Worm (Caenorhabditis elegans) whole organism, L2 larva: Measurements from ENCODE around the gene age-1.

Experiments used
- C34F6.9 ChIP-seq: fragments of 150-350 bp; optimal IDR thresholded peaks from 2 replicates; lab custom pipeline; 2014; ENCODE audit warnings: missing biosample characterization, missing genetic modification characterization
- F13H6.1 ChIP-seq: sonication (generic microtip); optimal IDR thresholded peaks from 2 replicates; lab custom pipeline; 2016; ENCODE audit warnings: missing genetic modification characterization, missing compliant biosample characterization
- R02D3.7 ChIP-seq: fragments of 150-350 bp; optimal IDR thresholded peaks from 2 replicates; lab custom pipeline; 2014; ENCODE audit warnings: missing biosample characterization, missing genetic modification characterization
- ZK546.5 ChIP-seq: sonication (generic microtip); optimal IDR thresholded peaks from 2 replicates; lab custom pipeline; 2017; ENCODE audit warnings: missing biosample characterization, missing genetic modification characterization
- alr-1 ChIP-seq: fragments of 150-350 bp; optimal IDR thresholded peaks from 2 replicates; lab custom pipeline; 2014; ENCODE audit warnings: missing biosample characterization, missing genetic modification characterization
- crh-2 ChIP-seq: sonication (generic microtip); optimal IDR thresholded peaks from 2 replicates; lab custom pipeline; 2017; ENCODE audit warnings: missing biosample characterization, missing genetic modification characterization
- egl-27 ChIP-seq: sonication (generic microtip); optimal IDR thresholded peaks from 3 replicates; lab custom pipeline; 2017; ENCODE audit warnings: missing biosample characterization, missing genetic modification reagents, missing genetic modification characterization
- elt-1 ChIP-seq: fragments of 150-350 bp; optimal IDR thresholded peaks from 2 replicates; lab custom pipeline; 2014; ENCODE audit warnings: missing biosample characterization, missing genetic modification characterization
- elt-3 ChIP-seq: sonication (generic microtip); optimal IDR thresholded peaks from 2 replicates; lab custom pipeline; 2017; ENCODE audit warnings: missing biosample characterization, missing genetic modification characterization
- fos-1 ChIP-seq: fragments of 150-350 bp; optimal IDR thresholded peaks from 2 replicates; lab custom pipeline; 2014; ENCODE audit warnings: missing biosample characterization, missing genetic modification characterization
- lin-11 ChIP-seq: fragments of 150-350 bp; sonication (generic microtip); optimal IDR thresholded peaks from 2 replicates; lab custom pipeline; 2014; ENCODE audit warnings: missing biosample characterization, missing genetic modification characterization, inconsistent platforms, mixed read lengths
- lin-39 ChIP-seq: fragments of 150-350 bp; optimal IDR thresholded peaks from 2 replicates; lab custom pipeline; 2014; ENCODE audit warnings: missing biosample characterization, missing genetic modification reagents, missing genetic modification characterization
- lsy-2 ChIP-seq, 2 experiments: fragments of 150-350 bp in 1 of 2; sonication (generic microtip) in 1 of 2; optimal IDR thresholded peaks; 2 replicates each; lab custom pipeline; 2014 to 2017; ENCODE audit warnings: missing biosample characterization in 2 of 2, missing genetic modification characterization in 2 of 2
- mdl-1 ChIP-seq, 2 experiments: fragments of 150-350 bp in 1 of 2; sonication (generic microtip) in 1 of 2; optimal IDR thresholded peaks; 2 replicates each; lab custom pipeline; 2017; ENCODE audit warnings: missing biosample characterization in 2 of 2, missing genetic modification characterization in 2 of 2
- nhr-11 ChIP-seq: fragments of 150-350 bp; optimal IDR thresholded peaks from 2 replicates; lab custom pipeline; 2014; ENCODE audit warnings: missing biosample characterization, missing genetic modification characterization
- nhr-23 ChIP-seq: fragments of 150-350 bp; optimal IDR thresholded peaks from 2 replicates; lab custom pipeline; 2014; ENCODE audit warnings: missing biosample characterization, missing genetic modification reagents, missing genetic modification characterization
- nhr-77 ChIP-seq: fragments of 150-350 bp; optimal IDR thresholded peaks from 2 replicates; lab custom pipeline; 2014; ENCODE audit warnings: missing biosample characterization, missing genetic modification characterization
- skn-1 ChIP-seq: sonication (generic microtip); optimal IDR thresholded peaks from 2 replicates; lab custom pipeline; 2017; ENCODE audit warnings: missing biosample characterization, missing genetic modification characterization
- sma-9 ChIP-seq, 2 experiments: fragments of 150-350 bp in 1 of 2; sonication (generic microtip) in 1 of 2; optimal IDR thresholded peaks; 2 replicates each; lab custom pipeline; 2014 to 2016; ENCODE audit warnings: missing genetic modification characterization in 2 of 2, mild to moderate bottlenecking in 1 of 2, missing biosample characterization in 1 of 2, missing compliant biosample characterization in 1 of 2, missing genetic modification reagents in 1 of 2, moderate library complexity in 1 of 2
- unc-39 ChIP-seq: fragments of 150-350 bp; optimal IDR thresholded peaks from 2 replicates; lab custom pipeline; 2014; ENCODE audit warnings: missing biosample characterization, missing genetic modification characterization
- unc-55 ChIP-seq: fragments of 150-350 bp; sonication (generic microtip); optimal IDR thresholded peaks from 3 replicates; lab custom pipeline; 2014; ENCODE audit warnings: missing biosample characterization, missing genetic modification reagents, missing genetic modification characterization
- ztf-11 ChIP-seq: sonication (generic microtip); optimal IDR thresholded peaks from 2 replicates; lab custom pipeline; 2017; ENCODE audit warnings: missing biosample characterization, missing genetic modification characterization

The age-1 gene

DNA sequence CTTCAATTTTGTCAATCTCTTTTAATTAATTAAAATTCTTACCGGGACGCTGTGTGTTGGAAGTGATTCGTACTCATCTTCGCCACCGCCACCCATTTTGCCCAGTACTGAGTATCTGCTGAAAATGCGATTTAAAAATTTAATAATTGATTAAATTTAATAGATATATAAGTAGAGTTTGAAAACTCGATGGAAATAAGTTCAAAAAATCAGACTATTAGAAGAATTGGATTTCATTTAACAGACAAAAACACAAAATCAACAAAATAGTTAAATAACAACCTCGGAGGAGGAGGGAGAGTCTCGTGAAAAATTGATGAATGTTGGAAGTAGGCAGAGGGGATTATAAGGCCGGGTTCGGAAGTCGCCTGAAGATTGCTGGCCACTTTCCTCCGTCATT lies 54.9 kb downstream of the age-1 start, which contains the start of gene mfn-1:
TSS of gene mfn-1 (minus strand) at position 101 of the 400 bp plus-strand sequence.
- TF ChIP-seq ZK546.5 (tag; lab: Kevin White, UChicago) (no peak), elt-1 (tag; lab: Kevin White, UChicago) (no peak), nhr-23 (tag; lab: Kevin White, UChicago) (no peak), unc-39 (tag; lab: Kevin White, UChicago) (no peak), alr-1 (tag; lab: Kevin White, UChicago) (no peak), skn-1 (tag; lab: Kevin White, UChicago) (no peak), nhr-77 (tag; lab: Kevin White, UChicago) (no peak), mdl-1 (tag; optimal IDR thresholded peaks at IDR 0.05; lab: Kevin White, UChicago) (no peak), R02D3.7 (no peak), lin-11 (no peak)

DNA sequence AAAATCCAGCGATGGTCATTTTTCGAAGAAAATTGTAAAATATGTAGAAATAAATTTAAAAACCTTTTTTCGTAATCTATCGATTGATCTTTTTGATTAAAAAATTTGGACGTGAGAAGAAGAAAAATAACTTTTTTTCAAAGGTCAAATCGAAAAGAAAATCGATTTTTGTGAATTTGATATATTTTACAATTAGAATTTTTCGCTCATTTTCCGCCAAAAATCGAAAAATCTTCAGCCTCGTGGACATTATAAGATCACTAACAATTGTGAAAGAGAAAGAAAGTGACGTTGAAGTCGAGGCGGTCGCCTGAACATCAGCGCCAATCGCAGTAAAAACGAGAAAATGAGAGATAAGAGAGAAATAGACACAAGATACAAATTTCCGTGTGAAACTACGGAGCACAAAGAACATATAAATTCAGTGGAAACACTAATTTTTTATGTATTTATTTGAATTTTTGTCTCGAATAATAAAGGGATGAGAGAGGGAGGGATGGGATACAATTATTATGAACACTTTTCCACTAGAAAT lies 57.2 kb downstream of the age-1 start, which contains the start of gene cisd-1:
TSS of gene cisd-1 (minus strand) at position 51 of the 535 bp plus-strand sequence.
- TF ChIP-seq lin-39 (tag; lab: Kevin White, UChicago) = no peak
- TF ChIP-seq crh-2 (tag; lab: Kevin White, UChicago) = peak; percentile 40
- no peak for TF ChIP-seq egl-27 (tag; lab: Kevin White, UChicago)
- peak; percentile 21 for TF ChIP-seq C34F6.9
- TF ChIP-seq ztf-11 = no peak
- TF ChIP-seq unc-55 (GFP tag; lab: Kevin White, UChicago) = no peak
- no peak for TF ChIP-seq nhr-11
- TF ChIP-seq mdl-1 (tag; optimal IDR thresholded peaks at IDR 0.05; lab: Kevin White, UChicago) = no peak
- no peak for TF ChIP-seq F13H6.1
- peak in 1 of 2 experiments; percentile 14 for TF ChIP-seq lsy-2 (tag; optimal IDR thresholded peaks at IDR 0.05; lab: Kevin White, UChicago)
- TF ChIP-seq sma-9 (GFP tag; optimal IDR thresholded peaks at IDR 0.05; lab: Kevin White, UChicago) = peak; percentile 17
- TF ChIP-seq sma-9 (tag; optimal IDR thresholded peaks at IDR 0.05; lab: Kevin White, UChicago) = no peak
- no peak for TF ChIP-seq elt-3 (tag; lab: Kevin White, UChicago)
- TF ChIP-seq fos-1 (tag; lab: Kevin White, UChicago) = peak; percentile 58
